Worm (Caenorhabditis elegans) whole organism, young adult: ENCODE measurements around the gene B0495.7.

ENCODE experiments used
- B0336.3 ChIP-seq: fragments of 200-800 bp; sonication (Bioruptor generic); IDR thresholded peaks from 2 replicates; pipeline ENCODE4 v1.3.6; 2022; ENCODE audit warnings: missing genetic modification characterization, missing compliant biosample characterization
- F33H1.4 ChIP-seq: fragments of 200-800 bp; sonication (Bioruptor generic); IDR thresholded peaks from 2 replicates; pipeline ENCODE4 v1.3.6; 2022; ENCODE audit warnings: missing genetic modification reagents, missing genetic modification characterization, missing compliant biosample characterization
- F37B4.10 ChIP-seq: fragments of 200-800 bp; sonication (Bioruptor generic); IDR thresholded peaks from 2 replicates; pipeline ENCODE4 v1.3.6; 2022; ENCODE audit warnings: missing genetic modification characterization, missing compliant biosample characterization
- F57A8.1 ChIP-seq: fragments of 200-800 bp; sonication (Bioruptor generic); optimal IDR thresholded peaks from 2 replicates; lab custom pipeline; 2018; ENCODE audit warnings: mild to moderate bottlenecking, missing genetic modification characterization, moderate library complexity, missing compliant biosample characterization
- F57C9.4 ChIP-seq: sonication (generic microtip); optimal IDR thresholded peaks from 2 replicates; lab custom pipeline; 2017; ENCODE audit warnings: mild to moderate bottlenecking, missing genetic modification characterization, missing compliant biosample characterization
- Y53F4B.3 ChIP-seq: fragments of 200-800 bp; sonication (Bioruptor generic); IDR thresholded peaks from 2 replicates; pipeline ENCODE4 v1.3.6; 2022; ENCODE audit warnings: missing genetic modification reagents, missing genetic modification characterization, missing compliant biosample characterization
- Y56A3A.18 ChIP-seq: fragments of 200-800 bp; sonication (Bioruptor generic); IDR thresholded peaks from 2 replicates; pipeline ENCODE4 v1.3.6; 2022; ENCODE audit warnings: missing genetic modification reagents, missing genetic modification characterization, missing compliant biosample characterization
- Y79H2A.3 ChIP-seq: fragments of 200-800 bp; sonication (Bioruptor generic); conservative IDR thresholded peaks from 2 replicates; pipeline ENCODE4 v1.3.6; 2022; ENCODE audit warnings: missing genetic modification reagents, missing genetic modification characterization, missing compliant biosample characterization
- ZK185.1 ChIP-seq: sonication (generic microtip); optimal IDR thresholded peaks from 2 replicates; lab custom pipeline; 2016; ENCODE audit warnings: mild to moderate bottlenecking, missing genetic modification characterization, missing compliant biosample characterization; ENCODE audit not compliant: poor library complexity, severe bottlenecking
- akir-1 ChIP-seq: fragments of 200-800 bp; sonication (Bioruptor generic); optimal IDR thresholded peaks from 2 replicates; lab custom pipeline; 2018; ENCODE audit warnings: mild to moderate bottlenecking, missing genetic modification characterization, moderate library complexity, missing compliant biosample characterization
- attf-5 ChIP-seq: fragments of 200-800 bp; sonication (Bioruptor generic); optimal IDR thresholded peaks from 2 replicates; lab custom pipeline; 2018; ENCODE audit warnings: mild to moderate bottlenecking, missing genetic modification characterization, missing compliant biosample characterization
- cebp-2 ChIP-seq: fragments of 200-800 bp; sonication (Bioruptor generic); IDR thresholded peaks from 2 replicates; pipeline ENCODE4 v1.3.6; 2022; ENCODE audit warnings: missing genetic modification characterization, missing compliant biosample characterization
- ceh-58 ChIP-seq: fragments of 200-800 bp; sonication (Bioruptor generic); IDR thresholded peaks from 2 replicates; pipeline ENCODE4 v1.3.6; 2022; ENCODE audit warnings: missing genetic modification characterization, missing compliant biosample characterization
- dox-1 ChIP-seq: fragments of 200-800 bp; sonication (Bioruptor generic); IDR thresholded peaks from 2 replicates; pipeline ENCODE4 v1.3.6; 2022; ENCODE audit warnings: missing genetic modification reagents, missing genetic modification characterization, missing compliant biosample characterization
- egrh-3 ChIP-seq: fragments of 200-800 bp; sonication (Bioruptor generic); IDR thresholded peaks from 2 replicates; pipeline ENCODE4 v1.3.6; 2022; ENCODE audit warnings: missing genetic modification reagents, missing genetic modification characterization, missing compliant biosample characterization
- ekl-4 ChIP-seq: fragments of 200-800 bp; sonication (Bioruptor generic); IDR thresholded peaks from 2 replicates; pipeline ENCODE4 v1.3.6; 2022; ENCODE audit warnings: missing genetic modification reagents, missing genetic modification characterization, missing compliant biosample characterization
- fkh-3 ChIP-seq: sonication (generic microtip); optimal IDR thresholded peaks from 2 replicates; lab custom pipeline; 2016; ENCODE audit warnings: mild to moderate bottlenecking, missing genetic modification characterization, missing compliant biosample characterization
- hlh-12 ChIP-seq: sonication (generic microtip); optimal IDR thresholded peaks from 2 replicates; lab custom pipeline; 2016; ENCODE audit warnings: missing genetic modification characterization, missing compliant biosample characterization
- hrde-1 ChIP-seq: sonication (generic microtip); optimal IDR thresholded peaks from 2 replicates; lab custom pipeline; 2016; ENCODE audit warnings: missing genetic modification characterization, mild to moderate bottlenecking, missing compliant biosample characterization, moderate library complexity, missing genotype, missing genetic modification reagents, borderline replicate concordance
- let-607 ChIP-seq, 2 experiments: fragments of 200-800 bp in 1 of 2; sonication (Bioruptor generic) in 1 of 2; sonication (generic microtip) in 1 of 2; optimal IDR thresholded peaks; 2 replicates each; lab custom pipeline; 2016 to 2018; ENCODE audit warnings: mild to moderate bottlenecking in 2 of 2, missing compliant biosample characterization in 2 of 2, missing genetic modification characterization in 2 of 2, moderate library complexity in 2 of 2, missing genotype in 1 of 2
- lsl-1 ChIP-seq: fragments of 200-800 bp; sonication (Bioruptor generic); optimal IDR thresholded peaks from 2 replicates; lab custom pipeline; 2018; ENCODE audit warnings: mild to moderate bottlenecking, missing genetic modification characterization, moderate library complexity, missing compliant biosample characterization
- lsy-27 ChIP-seq: sonication (generic microtip); optimal IDR thresholded peaks from 2 replicates; lab custom pipeline; 2017; ENCODE audit warnings: missing genetic modification characterization, mild to moderate bottlenecking, missing compliant biosample characterization, antibody characterized with exemption, missing genotype, borderline replicate concordance; ENCODE audit not compliant: insufficient read depth
- madf-10 ChIP-seq: sonication (generic microtip); optimal IDR thresholded peaks from 2 replicates; lab custom pipeline; 2016; ENCODE audit warnings: mild to moderate bottlenecking, missing genetic modification characterization, missing compliant biosample characterization
- mel-28 ChIP-seq: sonication (generic microtip); optimal IDR thresholded peaks from 2 replicates; lab custom pipeline; 2016; ENCODE audit warnings: borderline replicate concordance, mild to moderate bottlenecking, missing genetic modification characterization, missing compliant biosample characterization
- mxl-1 ChIP-seq: sonication (generic microtip); optimal IDR thresholded peaks from 2 replicates; lab custom pipeline; 2016; ENCODE audit warnings: missing genetic modification characterization, missing compliant biosample characterization
- nhr-27 ChIP-seq: fragments of 200-800 bp; sonication (Bioruptor generic); optimal IDR thresholded peaks from 2 replicates; lab custom pipeline; 2018; ENCODE audit warnings: mild to moderate bottlenecking, missing genetic modification characterization, moderate library complexity, missing compliant biosample characterization
- nhr-80 ChIP-seq: sonication (generic microtip); optimal IDR thresholded peaks from 2 replicates; lab custom pipeline; 2016; ENCODE audit warnings: missing genetic modification characterization, missing compliant biosample characterization
- nhr-90 ChIP-seq: sonication (generic microtip); optimal IDR thresholded peaks from 2 replicates; lab custom pipeline; 2016; ENCODE audit warnings: missing genotype, mild to moderate bottlenecking, missing genetic modification characterization, missing compliant biosample characterization
- pha-4 ChIP-seq: fragments of 150-350 bp; sonication (generic microtip); optimal IDR thresholded peaks from 2 replicates; lab custom pipeline; 2014; ENCODE audit warnings: missing biosample characterization, missing genetic modification reagents, missing genetic modification characterization
- sptf-2 ChIP-seq: fragments of 200-800 bp; sonication (Bioruptor generic); optimal IDR thresholded peaks from 2 replicates; lab custom pipeline; 2018; ENCODE audit warnings: mild to moderate bottlenecking, missing genetic modification characterization, missing compliant biosample characterization
- tbp1 ChIP-seq: fragments of 200-800 bp; sonication (Bioruptor generic); optimal IDR thresholded peaks from 2 replicates; lab custom pipeline; 2018; ENCODE audit warnings: mild to moderate bottlenecking, missing genetic modification characterization, missing compliant biosample characterization
- tlf-1 ChIP-seq: fragments of 200-800 bp; sonication (Bioruptor generic); optimal IDR thresholded peaks from 2 replicates; lab custom pipeline; 2018; ENCODE audit warnings: mild to moderate bottlenecking, missing genetic modification characterization, missing compliant biosample characterization
- unc-130 ChIP-seq: sonication (generic microtip); optimal IDR thresholded peaks from 2 replicates; lab custom pipeline; 2016; ENCODE audit warnings: missing genetic modification reagents, missing genetic modification characterization, missing compliant biosample characterization
- ztf-18 ChIP-seq: sonication (generic microtip); optimal IDR thresholded peaks from 2 replicates; lab custom pipeline; 2016; ENCODE audit warnings: missing genotype, mild to moderate bottlenecking, missing genetic modification characterization, missing compliant biosample characterization
- ztf-26 ChIP-seq: sonication (generic microtip); optimal IDR thresholded peaks from 2 replicates; lab custom pipeline; 2017; ENCODE audit warnings: missing genetic modification characterization, missing compliant biosample characterization
- ztf-28 ChIP-seq: fragments of 200-800 bp; sonication (Bioruptor generic); IDR thresholded peaks from 2 replicates; pipeline ENCODE4 v1.3.6; 2022; ENCODE audit warnings: missing genetic modification reagents, missing genetic modification characterization, missing compliant biosample characterization
- ztf-3 ChIP-seq: fragments of 200-800 bp; sonication (Bioruptor generic); optimal IDR thresholded peaks from 2 replicates; lab custom pipeline; 2018; ENCODE audit warnings: mild to moderate bottlenecking, missing genetic modification characterization, missing compliant biosample characterization
- ztf-6 ChIP-seq: fragments of 200-800 bp; sonication (Bioruptor generic); IDR thresholded peaks from 2 replicates; pipeline ENCODE4 v1.3.6; 2022; ENCODE audit warnings: missing genetic modification reagents, missing genetic modification characterization, missing compliant biosample characterization

Gene B0495.7

DNA sequence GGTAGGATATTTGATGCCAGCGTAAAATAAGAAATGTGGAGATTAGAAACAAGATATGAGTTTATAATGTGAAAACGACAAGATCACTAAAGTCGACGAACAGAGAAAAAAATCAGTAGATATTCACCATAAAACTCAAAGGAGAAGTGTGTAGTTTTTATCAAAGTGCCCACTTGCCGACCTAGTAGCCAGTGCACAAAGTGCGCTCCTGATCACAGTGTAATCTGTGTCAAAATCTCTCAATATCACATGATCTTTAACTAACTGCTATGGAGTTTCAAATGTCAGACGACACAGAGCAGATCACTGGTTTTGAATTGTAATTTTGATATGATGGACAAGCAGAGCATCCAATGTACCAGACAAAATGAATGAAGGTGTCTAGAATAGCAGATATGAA, 15.4 kb upstream of the B0495.7 start (continued):
- TF ChIP-seq F57C9.4 (tag; lab: Kevin White, UChicago): no peak
- no peak for TF ChIP-seq F37B4.10
- no peak for TF ChIP-seq mxl-1
- TF ChIP-seq tbp1: no peak
- TF ChIP-seq nhr-27 (tag; lab: Kevin White, UChicago): no peak

DNA sequence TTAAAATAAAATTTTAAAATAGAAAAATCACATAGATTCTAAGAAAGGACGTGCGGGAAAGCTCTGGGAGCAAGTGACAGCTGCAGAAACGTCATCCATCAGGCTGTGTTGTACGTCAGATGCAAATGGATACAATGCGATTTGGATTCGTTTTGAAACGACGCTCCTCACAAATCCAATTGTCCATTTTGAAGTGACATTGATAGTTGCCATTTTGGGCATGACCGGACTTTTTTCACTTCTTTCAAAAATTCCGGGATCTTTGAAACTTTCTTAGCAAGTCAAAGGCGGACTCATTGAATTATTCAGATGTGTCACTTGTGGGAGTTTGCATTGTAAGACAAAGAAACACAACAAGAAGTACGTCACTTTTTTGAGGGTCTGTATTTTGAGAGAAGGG, 14.0 kb upstream of the B0495.7 start:
- TF ChIP-seq nhr-90 (no peak), B0336.3 (no peak), F57A8.1 (GFP tag; lab: Kevin White, UChicago) (no peak), F33H1.4 (GFP tag; lab: Robert Waterston, UW) (no peak), hlh-12 (tag; lab: Kevin White, UChicago) (no peak), akir-1 (GFP tag; lab: Kevin White, UChicago) (no peak), dox-1 (GFP tag; lab: Robert Waterston, UW) (no peak), lsy-27 (tag; lab: Kevin White, UChicago) (no peak), fkh-3 (tag; lab: Kevin White, UChicago) (no peak), madf-10 (tag; lab: Kevin White, UChicago) (no peak), attf-5 (GFP tag; lab: Kevin White, UChicago) (no peak), ztf-6 (no peak), mel-28 (tag; lab: Kevin White, UChicago) (no peak), lsl-1 (GFP tag; lab: Kevin White, UChicago) (no peak)

DNA sequence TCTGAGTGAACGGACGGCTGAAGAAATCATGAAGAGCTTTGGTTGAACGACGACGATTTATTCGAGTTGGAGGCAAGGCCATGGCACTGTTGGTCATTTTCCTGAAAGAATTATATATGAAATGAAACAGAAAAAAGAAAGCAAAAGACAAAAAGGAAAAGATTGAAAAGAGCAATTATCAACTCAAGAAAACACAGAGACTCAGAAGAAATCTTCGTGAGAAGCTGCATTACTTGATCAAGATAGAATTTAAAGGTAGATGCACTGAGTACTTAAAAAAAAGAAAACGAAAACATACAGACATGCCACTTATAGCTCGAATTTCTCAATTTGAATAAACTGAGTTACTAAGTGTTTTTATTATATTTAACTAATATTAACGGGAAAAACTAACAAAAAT, 13.5 kb upstream of the B0495.7 start, which contains the start of gene cpna-5:
cpna-5 (minus strand) TSS at position 101 of the 400 bp plus-strand sequence.
- TF ChIP-seq Y53F4B.3 (no peak), ZK185.1 (tag; lab: Kevin White, UChicago) (no peak), ztf-18 (tag; lab: Kevin White, UChicago) (no peak), nhr-80 (tag; lab: Kevin White, UChicago) (no peak), let-607 (tag; optimal IDR thresholded peaks at IDR 0.05; lab: Kevin White, UChicago) (no peak), ekl-4 (no peak), cebp-2 (GFP tag; lab: Robert Waterston, UW) (no peak), unc-130 (no peak), ztf-26 (no peak), sptf-2 (GFP tag; lab: Kevin White, UChicago) (no peak), hrde-1 (no peak), egrh-3 (GFP tag; lab: Robert Waterston, UW) (no peak), ztf-3 (GFP tag; lab: Kevin White, UChicago) (no peak), akir-1 (GFP tag; lab: Kevin White, UChicago) (no peak), Y79H2A.3 (GFP tag; lab: Robert Waterston, UW) (no peak), Y56A3A.18 (GFP tag; lab: Robert Waterston, UW) (no peak), tlf-1 (no peak), ztf-28 (GFP tag; lab: Robert Waterston, UW) (no peak), pha-4 (no peak), ceh-58 (GFP tag; lab: Robert Waterston, UW) (no peak)
